Worm (Caenorhabditis elegans) whole organism, late embryonic: ENCODE results near the gene pqn-71.
A peak's percentile ranks its signal among the peaks of the same experiment; 100 is the strongest.

Source experiments
- C08G9.2 ChIP-seq: sonication (generic microtip); optimal IDR thresholded peaks from 2 replicates; lab custom pipeline; 2016; ENCODE audit warnings: mild to moderate bottlenecking, missing genetic modification characterization, moderate library complexity, missing compliant biosample characterization
- F13H6.1 ChIP-seq: sonication (generic microtip); optimal IDR thresholded peaks from 2 replicates; lab custom pipeline; 2016; ENCODE audit warnings: missing genetic modification characterization, missing compliant biosample characterization
- K09A11.1 ChIP-seq: sonication (generic microtip); optimal IDR thresholded peaks from 2 replicates; lab custom pipeline; 2017; ENCODE audit warnings: antibody characterized with exemption, mild to moderate bottlenecking, missing genetic modification characterization, missing compliant biosample characterization; ENCODE audit not compliant: insufficient read depth
- Y22D7AL.16 ChIP-seq: sonication (generic microtip); optimal IDR thresholded peaks from 2 replicates; lab custom pipeline; 2016; ENCODE audit warnings: missing genetic modification characterization, missing compliant biosample characterization
- ahr-1 ChIP-seq: sonication (generic microtip); optimal IDR thresholded peaks from 2 replicates; lab custom pipeline; 2016; ENCODE audit warnings: missing genetic modification characterization, missing compliant biosample characterization
- ama-1 ChIP-seq: fragments of 150-350 bp; optimal IDR thresholded peaks from 2 replicates; lab custom pipeline; 2014
- ceh-14 ChIP-seq: sonication (generic microtip); optimal IDR thresholded peaks from 2 replicates; lab custom pipeline; 2016; ENCODE audit warnings: missing genotype, missing genetic modification characterization, missing compliant biosample characterization
- ceh-18 ChIP-seq: sonication (generic microtip); optimal IDR thresholded peaks from 2 replicates; lab custom pipeline; 2016; ENCODE audit warnings: missing genetic modification characterization, missing compliant biosample characterization
- ceh-19 ChIP-seq: fragments of 200-800 bp; sonication (Bioruptor generic); optimal IDR thresholded peaks from 2 replicates; lab custom pipeline; 2018; ENCODE audit warnings: mild to moderate bottlenecking, missing genetic modification characterization, missing compliant biosample characterization
- ceh-22 ChIP-seq: sonication (generic microtip); optimal IDR thresholded peaks from 2 replicates; lab custom pipeline; 2017; ENCODE audit warnings: missing biosample characterization, missing genetic modification characterization
- ceh-24 ChIP-seq: sonication (generic microtip); optimal IDR thresholded peaks from 2 replicates; lab custom pipeline; 2016; ENCODE audit warnings: mild to moderate bottlenecking, missing genetic modification characterization, missing compliant biosample characterization
- ceh-30 ChIP-seq: fragments of 150-350 bp; optimal IDR thresholded peaks from 2 replicates; lab custom pipeline; 2014; ENCODE audit warnings: missing biosample characterization, missing genetic modification characterization
- ceh-31 ChIP-seq: sonication (generic microtip); optimal IDR thresholded peaks from 2 replicates; lab custom pipeline; 2016; ENCODE audit warnings: missing genetic modification characterization, missing compliant biosample characterization
- ceh-34 ChIP-seq: sonication (generic microtip); optimal IDR thresholded peaks from 2 replicates; lab custom pipeline; 2016; ENCODE audit warnings: mild to moderate bottlenecking, missing genetic modification characterization, missing compliant biosample characterization
- ceh-45 ChIP-seq: fragments of 200-800 bp; sonication (Bioruptor generic); IDR thresholded peaks from 2 replicates; pipeline ENCODE4 v1.3.6; 2022; ENCODE audit warnings: missing genetic modification reagents, missing genetic modification characterization, missing compliant biosample characterization
- ceh-48 ChIP-seq: sonication (generic microtip); optimal IDR thresholded peaks from 2 replicates; lab custom pipeline; 2016; ENCODE audit warnings: missing genetic modification characterization, inconsistent platforms, missing compliant biosample characterization
- ceh-6 ChIP-seq: fragments of 200-800 bp; sonication (Bioruptor generic); optimal IDR thresholded peaks from 2 replicates; lab custom pipeline; 2018; ENCODE audit warnings: mild to moderate bottlenecking, missing genetic modification characterization, missing compliant biosample characterization
- ceh-9 ChIP-seq: sonication (generic microtip); optimal IDR thresholded peaks from 2 replicates; lab custom pipeline; 2016; ENCODE audit warnings: mild to moderate bottlenecking, missing genetic modification characterization, inconsistent platforms, missing compliant biosample characterization
- che-1 ChIP-seq: sonication (generic microtip); optimal IDR thresholded peaks from 2 replicates; lab custom pipeline; 2016; ENCODE audit warnings: mild to moderate bottlenecking, missing genetic modification characterization, missing compliant biosample characterization
- dve-1 ChIP-seq: sonication (generic microtip); optimal IDR thresholded peaks from 2 replicates; lab custom pipeline; 2017; ENCODE audit warnings: antibody characterized with exemption, mild to moderate bottlenecking, missing genetic modification characterization, missing compliant biosample characterization
- elt-2 ChIP-seq: sonication (generic microtip); optimal IDR thresholded peaks from 2 replicates; lab custom pipeline; 2016; ENCODE audit warnings: missing genetic modification reagents, missing genetic modification characterization, missing compliant biosample characterization
- ets-4 ChIP-seq: sonication (generic microtip); optimal IDR thresholded peaks from 2 replicates; lab custom pipeline; 2016; ENCODE audit warnings: missing genetic modification characterization, missing compliant biosample characterization
- eyg-1 ChIP-seq: sonication (generic microtip); optimal IDR thresholded peaks from 2 replicates; lab custom pipeline; 2016; ENCODE audit warnings: missing genotype, missing genetic modification characterization, missing compliant biosample characterization
- fax-1 ChIP-seq: sonication (generic microtip); optimal IDR thresholded peaks from 2 replicates; lab custom pipeline; 2016; ENCODE audit warnings: missing genotype, missing genetic modification characterization, missing compliant biosample characterization
- gmeb-2 ChIP-seq: sonication (generic microtip); optimal IDR thresholded peaks from 2 replicates; lab custom pipeline; 2016; ENCODE audit warnings: missing genetic modification characterization, inconsistent platforms, missing compliant biosample characterization
- hlh-13 ChIP-seq: fragments of 200-800 bp; sonication (Bioruptor generic); optimal IDR thresholded peaks from 2 replicates; lab custom pipeline; 2018; ENCODE audit warnings: mild to moderate bottlenecking, missing genetic modification characterization, missing compliant biosample characterization
- hlh-30 ChIP-seq: sonication (generic microtip); optimal IDR thresholded peaks from 2 replicates; lab custom pipeline; 2017; ENCODE audit warnings: antibody characterized with exemption, missing genetic modification characterization, missing compliant biosample characterization; ENCODE audit not compliant: insufficient read depth
- hlh-6 ChIP-seq: sonication (generic microtip); optimal IDR thresholded peaks from 2 replicates; lab custom pipeline; 2016; ENCODE audit warnings: missing genotype, missing genetic modification characterization, missing compliant biosample characterization
- hlh-8 ChIP-seq: sonication (generic microtip); optimal IDR thresholded peaks from 2 replicates; lab custom pipeline; 2016; ENCODE audit warnings: missing genotype, missing genetic modification characterization, missing compliant biosample characterization
- lim-6 ChIP-seq: sonication (generic microtip); optimal IDR thresholded peaks from 2 replicates; lab custom pipeline; 2016; ENCODE audit warnings: missing genetic modification characterization, missing compliant biosample characterization
- lin-11 ChIP-seq: fragments of 200-800 bp; sonication (Bioruptor generic); optimal IDR thresholded peaks from 2 replicates; lab custom pipeline; 2018; ENCODE audit warnings: mild to moderate bottlenecking, missing genetic modification characterization, missing compliant biosample characterization
- madf-2 ChIP-seq: sonication (generic microtip); optimal IDR thresholded peaks from 2 replicates; lab custom pipeline; 2017; ENCODE audit warnings: missing genetic modification characterization, missing compliant biosample characterization
- mec-3 ChIP-seq: sonication (generic microtip); optimal IDR thresholded peaks from 2 replicates; lab custom pipeline; 2016; ENCODE audit warnings: borderline replicate concordance, missing genetic modification characterization, missing compliant biosample characterization
- nfya-1 ChIP-seq: sonication (generic microtip); optimal IDR thresholded peaks from 2 replicates; lab custom pipeline; 2017; ENCODE audit warnings: missing genetic modification characterization, mild to moderate bottlenecking, missing compliant biosample characterization, antibody characterized with exemption, moderate library complexity
- nhr-11 ChIP-seq: fragments of 150-350 bp; optimal IDR thresholded peaks from 2 replicates; lab custom pipeline; 2014; ENCODE audit warnings: missing biosample characterization, missing genetic modification characterization
- nhr-232 ChIP-seq: sonication (generic microtip); optimal IDR thresholded peaks from 2 replicates; lab custom pipeline; 2016; ENCODE audit warnings: missing genetic modification characterization, missing compliant biosample characterization
- npax-4 ChIP-seq: sonication (generic microtip); optimal IDR thresholded peaks from 2 replicates; lab custom pipeline; 2016; ENCODE audit warnings: missing genetic modification characterization, missing compliant biosample characterization
- odd-2 ChIP-seq: sonication (generic microtip); optimal IDR thresholded peaks from 2 replicates; lab custom pipeline; 2017; ENCODE audit warnings: antibody characterized with exemption, mild to moderate bottlenecking, missing genetic modification characterization, missing compliant biosample characterization
- pat-9 ChIP-seq: fragments of 200-800 bp; sonication (Bioruptor generic); optimal IDR thresholded peaks from 2 replicates; lab custom pipeline; 2018; ENCODE audit warnings: mild to moderate bottlenecking, missing genetic modification characterization, moderate library complexity, missing compliant biosample characterization
- pax-1 ChIP-seq: fragments of 150-350 bp; optimal IDR thresholded peaks from 2 replicates; lab custom pipeline; 2014; ENCODE audit warnings: missing biosample characterization, missing genetic modification characterization
- pha-2 ChIP-seq: sonication (generic microtip); optimal IDR thresholded peaks from 2 replicates; lab custom pipeline; 2017; ENCODE audit warnings: mild to moderate bottlenecking, missing genetic modification characterization, missing compliant biosample characterization
- pqm-1 ChIP-seq: sonication (generic microtip); optimal IDR thresholded peaks from 2 replicates; lab custom pipeline; 2016; ENCODE audit warnings: missing genetic modification characterization, missing compliant biosample characterization
- pros-1 ChIP-seq: fragments of 150-350 bp; optimal IDR thresholded peaks from 2 replicates; lab custom pipeline; 2014; ENCODE audit warnings: missing biosample characterization, missing genetic modification reagents, missing genetic modification characterization
- sdc-2 ChIP-seq: sonication (generic microtip); optimal IDR thresholded peaks from 2 replicates; lab custom pipeline; 2016; ENCODE audit warnings: missing genotype, missing genetic modification characterization, missing compliant biosample characterization
- sox-2 ChIP-seq: fragments of 200-800 bp; sonication (Bioruptor generic); IDR thresholded peaks from 2 replicates; pipeline ENCODE4 v1.3.6; 2022; ENCODE audit warnings: missing genetic modification reagents, missing genetic modification characterization, missing compliant biosample characterization
- sox-4 ChIP-seq: sonication (generic microtip); optimal IDR thresholded peaks from 2 replicates; lab custom pipeline; 2017; ENCODE audit warnings: mild to moderate bottlenecking, missing genetic modification characterization, inconsistent platforms, missing compliant biosample characterization
- syd-9 ChIP-seq: sonication (generic microtip); optimal IDR thresholded peaks from 2 replicates; lab custom pipeline; 2016; ENCODE audit warnings: mild to moderate bottlenecking, missing genetic modification characterization, moderate library complexity, missing compliant biosample characterization
- unc-42 ChIP-seq: sonication (generic microtip); optimal IDR thresholded peaks from 2 replicates; lab custom pipeline; 2016; ENCODE audit warnings: missing genotype, missing genetic modification characterization, missing compliant biosample characterization
- unc-55 ChIP-seq: sonication (generic microtip); optimal IDR thresholded peaks from 2 replicates; lab custom pipeline; 2017; ENCODE audit warnings: missing biosample characterization, missing genetic modification reagents, missing genetic modification characterization
- zip-5 ChIP-seq: sonication (generic microtip); optimal IDR thresholded peaks from 2 replicates; lab custom pipeline; 2016; ENCODE audit warnings: missing genetic modification characterization, missing compliant biosample characterization
- ztf-16 ChIP-seq: sonication (generic microtip); optimal IDR thresholded peaks from 2 replicates; lab custom pipeline; 2017; ENCODE audit warnings: missing genetic modification characterization, missing compliant biosample characterization

pqn-71 gene

DNA sequence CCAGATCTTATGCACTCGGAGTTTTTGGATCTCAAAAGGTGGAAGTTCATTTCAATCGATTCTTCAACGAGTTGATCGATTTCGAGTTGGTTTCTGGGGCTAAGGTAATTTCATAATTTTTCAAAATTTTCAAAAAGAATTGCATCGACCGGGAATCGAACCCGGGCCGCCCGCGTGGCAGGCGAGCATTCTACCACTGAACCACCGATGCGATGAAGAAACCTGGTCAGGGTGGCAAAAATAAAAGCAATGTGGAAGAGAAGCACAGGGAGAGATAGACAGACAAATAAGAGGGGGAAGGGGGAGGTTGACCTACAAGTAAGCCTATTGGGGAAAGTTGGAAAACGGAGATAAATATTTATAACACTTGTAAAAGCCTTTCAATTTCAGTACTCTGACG, 39.6 kb downstream of the pqn-71 start (continued):
- TF ChIP-seq ceh-14 (tag; lab: Kevin White, UChicago) (peak; percentile 12), ahr-1 (tag; lab: Kevin White, UChicago) (no peak), Y22D7AL.16 (tag; lab: Kevin White, UChicago) (no peak), hlh-13 (peak; percentile 23), ceh-31 (tag; lab: Kevin White, UChicago) (peak; percentile 2), pat-9 (tag; lab: Kevin White, UChicago) (peak; percentile 56), elt-2 (no peak), zip-5 (tag; lab: Kevin White, UChicago) (no peak), sox-4 (tag; lab: Kevin White, UChicago) (peak; percentile 65), ceh-45 (GFP tag; lab: Robert Waterston, UW) (peak; percentile 61; the same call in 1 of the 2 replicates), ceh-18 (tag; lab: Kevin White, UChicago) (no peak), dve-1 (peak; percentile 2), pax-1 (tag; lab: Kevin White, UChicago) (no peak), fax-1 (no peak), ztf-16 (tag; lab: Kevin White, UChicago) (no peak), unc-42 (tag; lab: Kevin White, UChicago) (no peak), gmeb-2 (tag; lab: Kevin White, UChicago) (peak; percentile 41), lin-11 (no peak), odd-2 (tag; lab: Kevin White, UChicago) (no peak), ceh-6 (GFP tag; lab: Kevin White, UChicago) (peak; percentile 11), syd-9 (tag; lab: Kevin White, UChicago) (no peak), pros-1 (tag; lab: Kevin White, UChicago) (no peak), nhr-232 (tag; lab: Kevin White, UChicago) (peak; percentile 42), hlh-30 (tag; lab: Kevin White, UChicago) (no peak), sdc-2 (no peak), npax-4 (tag; lab: Kevin White, UChicago) (no peak), ama-1 (lab: Kevin White, UChicago) (no peak), nhr-11 (tag; lab: Kevin White, UChicago) (no peak), ceh-34 (tag; lab: Kevin White, UChicago) (peak; percentile 22), che-1 (tag; lab: Kevin White, UChicago) (peak; percentile 51), eyg-1 (tag; lab: Kevin White, UChicago) (no peak), lim-6 (tag; lab: Kevin White, UChicago) (no peak), nfya-1 (peak; percentile 38), hlh-8 (tag; lab: Kevin White, UChicago) (no peak), ceh-19 (peak; percentile 51), pha-2 (tag; lab: Kevin White, UChicago) (no peak), ceh-30 (tag; lab: Kevin White, UChicago) (no peak), ceh-22 (no peak), sox-2 (GFP tag; lab: Robert Waterston, UW) (no peak), unc-55 (GFP tag; lab: Kevin White, UChicago) (no peak)

ce11 chrV:15511613-15512216, 46.2 kb downstream of the pqn-71 start, which contains the start of gene rpl-38:
Gene rpl-38 (plus strand): TSS chrV:15512166.
- TF ChIP-seq C08G9.2 (tag; lab: Kevin White, UChicago) = no peak
- TF ChIP-seq ceh-24 = no peak
- no peak for TF ChIP-seq sdc-2
- no peak for TF ChIP-seq sox-4 (tag; lab: Kevin White, UChicago)
- TF ChIP-seq ceh-22 = no peak
- TF ChIP-seq F13H6.1 (tag; lab: Kevin White, UChicago) = no peak
- TF ChIP-seq nfya-1 = peak; percentile 90
- no peak for TF ChIP-seq gmeb-2 (tag; lab: Kevin White, UChicago)
- no peak for TF ChIP-seq mec-3
- TF ChIP-seq K09A11.1 (tag; lab: Kevin White, UChicago) = no peak
- TF ChIP-seq madf-2 (tag; lab: Kevin White, UChicago) = no peak
- TF ChIP-seq ceh-48 (tag; lab: Kevin White, UChicago) = no peak
- no peak for TF ChIP-seq pros-1 (tag; lab: Kevin White, UChicago)
- TF ChIP-seq ceh-9 (tag; lab: Kevin White, UChicago) = no peak
- no peak for TF ChIP-seq pqm-1 (tag; lab: Kevin White, UChicago)
- TF ChIP-seq hlh-8 (tag; lab: Kevin White, UChicago) = no peak
- TF ChIP-seq zip-5 (tag; lab: Kevin White, UChicago) = no peak
- TF ChIP-seq unc-42 (tag; lab: Kevin White, UChicago) = peak; percentile 94
- no peak for TF ChIP-seq ceh-6 (GFP tag; lab: Kevin White, UChicago)
- TF ChIP-seq hlh-6 = no peak
- TF ChIP-seq ahr-1 (tag; lab: Kevin White, UChicago) = no peak
- TF ChIP-seq pax-1 (tag; lab: Kevin White, UChicago) = peak; percentile 14
- TF ChIP-seq ets-4 = no peak
